Fruit fly (Drosophila melanogaster) whole organism, embryonic: Measurements from ENCODE around the gene Nep5.

Experiments used
- Abd-B ChIP-seq: fragments of 200-800 bp; sonication (Bioruptor generic); optimal IDR thresholded peaks from 2 replicates; lab custom pipeline; 2018; ENCODE audit warnings: missing biosample characterization, mild to moderate bottlenecking, missing genetic modification characterization, moderate library complexity
- Antp ChIP-seq: fragments of 200-800 bp; sonication (Bioruptor generic); optimal IDR thresholded peaks from 3 replicates; lab custom pipeline; 2016; ENCODE audit warnings: missing biosample characterization, missing genetic modification characterization
- Atf6 ChIP-seq: fragments of 200-800 bp; sonication (Bioruptor generic); IDR thresholded peaks from 2 replicates; pipeline ENCODE4 v1.3.6; 2022; ENCODE audit warnings: missing biosample characterization, missing genetic modification characterization
- Awh ChIP-seq: fragments of 200-800 bp; sonication (Bioruptor generic); IDR thresholded peaks from 2 replicates; pipeline ENCODE4, ENCODE4 v1.3.6; 2022; ENCODE audit warnings: missing biosample characterization, missing genetic modification characterization
- BEAF-32 ChIP-seq: fragments of 200-800 bp; sonication (Bioruptor generic); optimal IDR thresholded peaks from 3 replicates; lab custom pipeline; 2017; ENCODE audit warnings: missing biosample characterization, missing genetic modification characterization, mild to moderate bottlenecking, moderate library complexity, missing genetic modification reagents
- Bdp1 ChIP-seq: fragments of 200-800 bp; sonication (Bioruptor generic); optimal IDR thresholded peaks from 3 replicates; lab custom pipeline; 2016; ENCODE audit warnings: missing biosample characterization, missing genetic modification characterization
- CG10209 ChIP-seq: fragments of 200-800 bp; sonication (Bioruptor generic); optimal IDR thresholded peaks from 3 replicates; lab custom pipeline; 2017; ENCODE audit warnings: missing biosample characterization, mild to moderate bottlenecking, missing genetic modification characterization, missing genetic modification reagents
- CG10462 ChIP-seq: fragments of 200-800 bp; sonication (Bioruptor generic); optimal IDR thresholded peaks from 2 replicates; lab custom pipeline; 2016; ENCODE audit warnings: missing biosample characterization, missing genetic modification characterization
- CG13296 ChIP-seq: fragments of 200-800 bp; sonication (Bioruptor generic); optimal IDR thresholded peaks from 3 replicates; lab custom pipeline; 2018; ENCODE audit warnings: missing biosample characterization, mild to moderate bottlenecking, missing genetic modification characterization
- CG16863 ChIP-seq: fragments of 200-800 bp; sonication (Bioruptor generic); optimal IDR thresholded peaks from 3 replicates; lab custom pipeline; 2016; ENCODE audit warnings: missing biosample characterization, missing genetic modification characterization
- CG17328 ChIP-seq: fragments of 200-800 bp; sonication (Bioruptor generic); IDR thresholded peaks from 2 replicates; pipeline ENCODE4 v1.3.6; 2022; ENCODE audit warnings: missing biosample characterization, missing genetic modification characterization
- CG2889 ChIP-seq: fragments of 200-800 bp; sonication (Bioruptor generic); IDR thresholded peaks from 3 replicates; pipeline ENCODE4 v1.3.6; 2022; ENCODE audit warnings: missing biosample characterization, missing genetic modification characterization
- CG3163 ChIP-seq: fragments of 200-800 bp; sonication (Bioruptor generic); optimal IDR thresholded peaks from 3 replicates; lab custom pipeline; 2016; ENCODE audit warnings: missing biosample characterization, missing genetic modification characterization
- CG6254 ChIP-seq: fragments of 200-800 bp; sonication (Bioruptor generic); optimal IDR thresholded peaks from 3 replicates; lab custom pipeline; 2017; ENCODE audit warnings: mild to moderate bottlenecking, missing biosample characterization, missing genetic modification reagents, missing genetic modification characterization
- CG6791 ChIP-seq: fragments of 200-800 bp; sonication (Bioruptor generic); IDR thresholded peaks from 3 replicates; pipeline ENCODE4 v1.3.6; 2022; ENCODE audit warnings: missing biosample characterization, missing genetic modification characterization; ENCODE audit not compliant: partially characterized antibody
- CG7556 ChIP-seq: fragments of 200-800 bp; sonication (Bioruptor generic); optimal IDR thresholded peaks from 2 replicates; lab custom pipeline; 2017; ENCODE audit warnings: missing biosample characterization, mild to moderate bottlenecking, missing genetic modification characterization
- CG7745 ChIP-seq: fragments of 200-800 bp; sonication (Bioruptor generic); optimal IDR thresholded peaks from 2 replicates; lab custom pipeline; 2018; ENCODE audit warnings: missing biosample characterization, mild to moderate bottlenecking, missing genetic modification characterization, moderate library complexity
- CG7963 ChIP-seq: fragments of 200-800 bp; sonication (Bioruptor generic); IDR thresholded peaks from 3 replicates; pipeline ENCODE4 v1.3.6; 2022; ENCODE audit warnings: missing biosample characterization, missing genetic modification characterization; ENCODE audit not compliant: partially characterized antibody
- CG8290 ChIP-seq, 3 experiments: fragments of 200-800 bp; sonication (Bioruptor generic); optimal IDR thresholded peaks; 2 replicates each; lab custom pipeline; 2016 to 2019; ENCODE audit warnings: missing biosample characterization in 3 of 3, missing genetic modification characterization in 3 of 3, mild to moderate bottlenecking in 2 of 3, moderate library complexity in 1 of 3
- Chrac-16 ChIP-seq: fragments of 200-800 bp; sonication (Bioruptor generic); optimal IDR thresholded peaks from 3 replicates; lab custom pipeline; 2016; ENCODE audit warnings: missing biosample characterization, missing genetic modification characterization
- Dad ChIP-seq: fragments of 200-800 bp; sonication (Bioruptor generic); optimal IDR thresholded peaks from 3 replicates; lab custom pipeline; 2016; ENCODE audit warnings: missing biosample characterization, missing genetic modification characterization
- Doc2 ChIP-seq: fragments of 200-800 bp; sonication (Bioruptor generic); IDR thresholded peaks from 2 replicates; pipeline ENCODE4 v1.3.6; 2022; ENCODE audit warnings: missing biosample characterization, missing genetic modification characterization
- Ets65A ChIP-seq: fragments of 200-800 bp; sonication (Bioruptor generic); peaks from one replicate; lab custom pipeline; 2016; ENCODE audit warnings: missing biosample characterization, missing genetic modification characterization
- Hsf ChIP-seq: fragments of 200-800 bp; sonication (Bioruptor generic); optimal IDR thresholded peaks from 3 replicates; lab custom pipeline; 2016; ENCODE audit warnings: missing biosample characterization, missing genetic modification characterization
- Lim3 ChIP-seq: fragments of 200-800 bp; sonication (Bioruptor generic); IDR thresholded peaks from 2 replicates; pipeline ENCODE4 v1.3.6; 2022; ENCODE audit warnings: missing biosample characterization, missing genetic modification characterization
- Med ChIP-seq: fragments of 200-800 bp; sonication (Bioruptor generic); peaks from one replicate; lab custom pipeline; 2016; ENCODE audit warnings: missing biosample characterization, missing genetic modification characterization, mild to moderate bottlenecking, inconsistent platforms, moderate library complexity
- Poxn ChIP-seq: fragments of 200-800 bp; sonication (Bioruptor generic); IDR thresholded peaks from 2 replicates; pipeline ENCODE4 v1.3.6; 2022; ENCODE audit warnings: missing biosample characterization, missing genetic modification characterization
- Side ChIP-seq: fragments of 200-800 bp; sonication (Bioruptor generic); optimal IDR thresholded peaks from 2 replicates; lab custom pipeline; 2016; ENCODE audit warnings: missing biosample characterization, missing genetic modification characterization
- amos ChIP-seq: fragments of 200-800 bp; sonication (Bioruptor generic); IDR thresholded peaks from 2 replicates; pipeline ENCODE4 v1.3.6; 2022; ENCODE audit warnings: missing biosample characterization, missing genetic modification characterization; ENCODE audit not compliant: partially characterized antibody
- cato ChIP-seq: fragments of 200-800 bp; sonication (Bioruptor generic); optimal IDR thresholded peaks from 2 replicates; lab custom pipeline; 2016; ENCODE audit warnings: missing biosample characterization, missing genetic modification characterization, borderline replicate concordance
- cg ChIP-seq: fragments of 200-800 bp; sonication (Bioruptor generic); optimal IDR thresholded peaks from 3 replicates; lab custom pipeline; 2019; ENCODE audit warnings: missing biosample characterization, mild to moderate bottlenecking, missing genetic modification characterization, moderate library complexity
- chinmo ChIP-seq: fragments of 200-800 bp; sonication (Bioruptor generic); IDR thresholded peaks from 4 replicates; pipeline ENCODE4 v1.3.6; 2022; ENCODE audit warnings: missing biosample characterization, missing genetic modification characterization; ENCODE audit not compliant: partially characterized antibody
- danr ChIP-seq: fragments of 200-800 bp; sonication (Bioruptor generic); IDR thresholded peaks from 2 replicates; pipeline ENCODE4 v1.3.6; 2022; ENCODE audit warnings: missing biosample characterization, missing genetic modification characterization
- dmrt99B ChIP-seq: fragments of 200-800 bp; sonication (Bioruptor generic); optimal IDR thresholded peaks from 2 replicates; lab custom pipeline; 2018; ENCODE audit warnings: missing biosample characterization, mild to moderate bottlenecking, missing genetic modification characterization, moderate library complexity
- fd96Cb ChIP-seq: fragments of 200-800 bp; sonication (Bioruptor generic); optimal IDR thresholded peaks from 2 replicates; lab custom pipeline; 2018; ENCODE audit warnings: missing biosample characterization, mild to moderate bottlenecking, missing genetic modification characterization, moderate library complexity
- gcm2 ChIP-seq: fragments of 200-800 bp; sonication (Bioruptor generic); optimal IDR thresholded peaks from 2 replicates; lab custom pipeline; 2016; ENCODE audit warnings: missing biosample characterization, missing genetic modification characterization
- grn ChIP-seq: fragments of 200-800 bp; sonication (Bioruptor generic); optimal IDR thresholded peaks from 3 replicates; lab custom pipeline; 2017; ENCODE audit warnings: missing biosample characterization, missing genetic modification characterization
- gsb ChIP-seq: fragments of 200-800 bp; sonication (Bioruptor generic); IDR thresholded peaks from 2 replicates; pipeline ENCODE4 v1.3.6; 2022; ENCODE audit warnings: missing biosample characterization, missing genetic modification characterization
- gsb-n ChIP-seq: fragments of 200-800 bp; sonication (Bioruptor generic); optimal IDR thresholded peaks from 3 replicates; lab custom pipeline; 2018; ENCODE audit warnings: missing biosample characterization, mild to moderate bottlenecking, missing genetic modification characterization
- hth ChIP-seq: fragments of >200 bp; optimal IDR thresholded peaks from 2 replicates; lab custom pipeline; 2017; ENCODE audit warnings: inconsistent platforms
- lmd ChIP-seq: fragments of 200-800 bp; sonication (Bioruptor generic); IDR thresholded peaks from 2 replicates; pipeline ENCODE4 v1.3.6; 2022; ENCODE audit warnings: missing biosample characterization, missing genetic modification characterization
- mld ChIP-seq: fragments of 200-800 bp; sonication (Bioruptor generic); IDR thresholded peaks from 3 replicates; pipeline ENCODE4 v1.3.6; 2022; ENCODE audit warnings: missing biosample characterization, missing genetic modification characterization; ENCODE audit not compliant: partially characterized antibody
- pnt ChIP-seq: fragments of 200-800 bp; sonication (Bioruptor generic); optimal IDR thresholded peaks from 3 replicates; lab custom pipeline; 2016; ENCODE audit warnings: missing biosample characterization, missing genetic modification characterization
- sens-2 ChIP-seq: fragments of 200-800 bp; sonication (Bioruptor generic); IDR thresholded peaks from 2 replicates; pipeline ENCODE4 v1.3.6; 2022; ENCODE audit warnings: missing biosample characterization, missing genetic modification characterization
- sob ChIP-seq: fragments of 200-800 bp; sonication (Bioruptor generic); IDR thresholded peaks from 2 replicates; pipeline ENCODE4 v1.3.6; 2022; ENCODE audit warnings: missing biosample characterization, missing genetic modification characterization
- sqz ChIP-seq: fragments of 200-800 bp; sonication (Bioruptor generic); optimal IDR thresholded peaks from 3 replicates; lab custom pipeline; 2018; ENCODE audit warnings: missing biosample characterization, mild to moderate bottlenecking, missing genetic modification characterization
- sug ChIP-seq: fragments of 200-800 bp; optimal IDR thresholded peaks from 2 replicates; lab custom pipeline; 2019; ENCODE audit warnings: missing biosample characterization, mild to moderate bottlenecking, missing genetic modification characterization, moderate library complexity
- ttk ChIP-seq: fragments of 200-800 bp; sonication (Bioruptor generic); IDR thresholded peaks from 2 replicates; pipeline ENCODE4 v2.1.2; 2022; ENCODE audit warnings: missing biosample characterization, missing genetic modification characterization
- usp ChIP-seq: fragments of >200 bp; optimal IDR thresholded peaks from 2 replicates; lab custom pipeline; 2017; ENCODE audit warnings: missing biosample characterization, missing genetic modification characterization

Gene Nep5

DNA sequence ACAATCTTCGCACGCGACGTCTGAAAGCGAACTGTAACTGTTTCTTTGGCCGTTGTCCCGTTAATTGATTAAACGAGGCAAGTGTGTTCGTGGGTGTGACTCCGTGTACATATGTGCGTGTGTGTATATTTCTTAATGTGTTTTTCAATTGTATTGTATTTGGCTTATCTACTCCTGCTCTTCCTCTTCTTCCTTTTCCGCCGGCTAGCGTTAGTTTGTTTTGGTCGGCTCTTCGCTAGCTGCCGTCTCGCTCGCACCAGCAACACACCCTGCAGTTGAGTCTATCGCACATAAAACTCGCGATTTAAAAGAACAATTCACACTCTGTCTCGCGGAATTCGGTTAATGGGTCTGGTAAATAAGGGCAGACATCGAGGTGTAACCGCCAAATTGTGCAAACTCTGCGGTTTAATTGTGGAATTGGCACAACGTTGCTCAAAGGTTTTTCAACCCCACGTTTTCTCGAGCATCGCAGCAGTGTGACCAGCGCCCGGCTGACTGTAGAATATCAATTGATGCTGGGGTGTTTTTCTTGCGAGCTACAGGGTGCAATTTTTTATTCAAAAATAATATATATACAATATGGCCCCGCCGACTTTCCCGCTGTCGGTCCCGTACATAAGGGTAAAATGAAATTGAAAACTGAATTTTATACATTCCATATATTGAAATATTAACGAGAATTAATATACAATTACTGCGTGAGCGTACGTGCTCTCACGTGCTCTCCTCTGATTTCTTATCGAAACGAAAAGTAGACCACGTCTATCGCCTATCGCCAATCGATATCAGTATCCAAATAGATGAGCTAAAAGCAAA is 48.0 kb upstream of the Nep5 start, which contains the start of the genes gb and CG5815 (continued):
- TF ChIP-seq CG7556 (GFP tag; lab: Kevin White, UChicago) (peak; percentile 86), CG2889 (peak; percentile 85), mld (GFP tag; lab: Robert Waterston, UW) (peak; percentile 87), danr (GFP tag; lab: Robert Waterston, UW) (peak; percentile 74), CG8290 (GFP tag; optimal IDR thresholded peaks at IDR 0.05; lab: Kevin White, UChicago) (peak; percentile 90), CG8290 (tag; optimal IDR thresholded peaks at IDR 0.05; lab: Kevin White, UChicago) (peak in 1 of 2 experiments; percentile 84), Chrac-16 (GFP tag; lab: Kevin White, UChicago) (peak; percentile 93), cato (GFP tag; lab: Kevin White, UChicago) (peak; percentile 81), CG13296 (GFP tag; lab: Kevin White, UChicago) (peak; percentile 87), sob (GFP tag; lab: Robert Waterston, UW) (peak; percentile 84), sens-2 (GFP tag; lab: Robert Waterston, UW) (peak; percentile 73; the same call in 1 of the 2 replicates), CG17328 (GFP tag; lab: Robert Waterston, UW) (peak; percentile 92), Awh (GFP tag; lab: Robert Waterston, UW) (0 out of 2 replicates have a peak, but pooled peaks have one; percentile 63), CG7963 (GFP tag; lab: Robert Waterston, UW) (peak; percentile 88), amos (GFP tag; lab: Robert Waterston, UW) (peak; percentile 86), dmrt99B (tag; lab: Kevin White, UChicago) (no peak), pnt (GFP tag; lab: Kevin White, UChicago) (peak; percentile 50), Atf6 (GFP tag; lab: Robert Waterston, UW) (peak; percentile 93), CG3163 (GFP tag; lab: Kevin White, UChicago) (peak; percentile 20), Bdp1 (GFP tag; lab: Kevin White, UChicago) (peak; percentile 77), sqz (GFP tag; lab: Kevin White, UChicago) (no peak), sug (no peak), hth (no peak), Doc2 (no peak), Med (GFP tag; lab: Kevin White, UChicago) (peak; percentile 97), Side (GFP tag; lab: Kevin White, UChicago) (peak; percentile 50), Lim3 (GFP tag; lab: Robert Waterston, UW) (peak; percentile 60; the same call in 1 of the 2 replicates), fd96Cb (tag; lab: Kevin White, UChicago) (peak; percentile 89), Dad (GFP tag; lab: Kevin White, UChicago) (peak; percentile 82), CG7745 (tag; lab: Kevin White, UChicago) (no peak), gsb (peak; percentile 80), ttk (GFP tag; lab: Robert Waterston, UW) (peak; percentile 89), Hsf (GFP tag; lab: Kevin White, UChicago) (peak; percentile 91), CG10462 (GFP tag; lab: Kevin White, UChicago) (peak; percentile 86), CG6254 (GFP tag; lab: Kevin White, UChicago) (peak; percentile 92), Poxn (GFP tag; lab: Robert Waterston, UW) (peak; percentile 77), gcm2 (peak; percentile 71), CG10209 (peak; percentile 89), CG6791 (peak; percentile 92), BEAF-32 (GFP tag; lab: Kevin White, UChicago) (peak; percentile 92), gsb-n (tag; lab: Kevin White, UChicago) (no peak), Abd-B (GFP tag; lab: Kevin White, UChicago) (peak; percentile 90), usp (no peak), CG16863 (GFP tag; lab: Kevin White, UChicago) (peak; percentile 77), lmd (GFP tag; lab: Robert Waterston, UW) (peak; percentile 91), Ets65A (GFP tag; lab: Kevin White, UChicago) (peak; percentile 98), Antp (peak; percentile 51), chinmo (GFP tag; lab: Robert Waterston, UW) (peak; percentile 74; the same call in 2 of the 4 replicates), grn (GFP tag; lab: Kevin White, UChicago) (peak; percentile 61), cg (GFP tag; lab: Kevin White, UChicago) (peak; percentile 75)
